Worm (Caenorhabditis elegans): ENCODE measurements around the gene C27D9.2.

- TF ChIP-seq ama-1 (optimal IDR thresholded peaks at IDR 0.05) = no peak
- TF ChIP-seq ceh-36 (tag; optimal IDR thresholded peaks at IDR 0.05) = no peak
- no peak for TF ChIP-seq ets-7 (tag; optimal IDR thresholded peaks at IDR 0.05)
- TF ChIP-seq tbx-11 (GFP tag; IDR thresholded peaks at IDR 0.05) = no peak
- TF ChIP-seq flt-1 (GFP tag; IDR thresholded peaks at IDR 0.05) = no peak
- TF ChIP-seq scrt-1 (GFP tag; IDR thresholded peaks at IDR 0.05) = no peak
- no peak for TF ChIP-seq aly-1 (tag; optimal IDR thresholded peaks at IDR 0.05)
- TF ChIP-seq B0310.2 (tag; optimal IDR thresholded peaks at IDR 0.05) = no peak
- TF ChIP-seq ceh-13 (GFP tag; optimal IDR thresholded peaks at IDR 0.05) = no peak
- no peak for TF ChIP-seq pes-1 (GFP tag; IDR thresholded peaks at IDR 0.05)
- no peak for TF ChIP-seq tra-4 (tag; optimal IDR thresholded peaks at IDR 0.05)
Observed at ce11 chrII:4800524-4800923, 43.9 kb upstream of the C27D9.2 start.
